Fruit fly (Drosophila melanogaster) whole organism, embryonic: ENCODE results near the gene PGRP-LA.

Source experiments
- CG12236 ChIP-seq: fragments of 200-800 bp; sonication (Bioruptor generic); optimal IDR thresholded peaks from 2 replicates; lab custom pipeline; 2016; ENCODE audit warnings: missing biosample characterization, missing genetic modification characterization
- CG13287 ChIP-seq: fragments of 200-800 bp; sonication (Bioruptor generic); IDR thresholded peaks from 2 replicates; pipeline ENCODE4 v1.3.6; 2022; ENCODE audit warnings: missing biosample characterization, missing genetic modification characterization; ENCODE audit not compliant: partially characterized antibody
- CG13424 ChIP-seq: fragments of 200-800 bp; sonication (Bioruptor generic); optimal IDR thresholded peaks from 2 replicates; lab custom pipeline; 2019; ENCODE audit warnings: missing biosample characterization, mild to moderate bottlenecking, missing genetic modification characterization, moderate library complexity
- CG17568 ChIP-seq: fragments of 200-800 bp; sonication (Bioruptor generic); optimal IDR thresholded peaks from 2 replicates; lab custom pipeline; 2018; ENCODE audit warnings: missing biosample characterization, mild to moderate bottlenecking, missing genetic modification characterization, moderate library complexity
- CG4360 ChIP-seq: fragments of 200-800 bp; sonication (Bioruptor generic); IDR thresholded peaks from 2 replicates; pipeline ENCODE4 v1.3.6; 2022; ENCODE audit warnings: missing biosample characterization, missing genetic modification characterization
- CG6765 ChIP-seq: fragments of 200-800 bp; sonication (Bioruptor generic); optimal IDR thresholded peaks from 3 replicates; lab custom pipeline; 2017; ENCODE audit warnings: missing biosample characterization, mild to moderate bottlenecking, missing genetic modification characterization
- CG9876 ChIP-seq: fragments of 200-800 bp; sonication (Bioruptor generic); optimal IDR thresholded peaks from 2 replicates; lab custom pipeline; 2016; ENCODE audit warnings: missing biosample characterization, missing genetic modification characterization
- HLHmδ ChIP-seq: fragments of 200-800 bp; sonication (Bioruptor generic); optimal IDR thresholded peaks from 2 replicates; lab custom pipeline; 2018; ENCODE audit warnings: missing biosample characterization, mild to moderate bottlenecking, missing genetic modification characterization, moderate library complexity
- aop ChIP-seq: fragments of 200-800 bp; sonication (Bioruptor generic); IDR thresholded peaks from 2 replicates; pipeline ENCODE4 v1.3.6; 2022; ENCODE audit warnings: missing biosample characterization, missing genetic modification characterization
- bsh ChIP-seq, 2 experiments: fragments of 200-800 bp; sonication (Bioruptor generic); optimal IDR thresholded peaks; 2 replicates each; lab custom pipeline; 2017 to 2018; ENCODE audit warnings: mild to moderate bottlenecking in 2 of 2, missing biosample characterization in 2 of 2, missing genetic modification characterization in 2 of 2, moderate library complexity in 1 of 2
- crol ChIP-seq: fragments of 200-800 bp; sonication (Bioruptor generic); IDR thresholded peaks from 2 replicates; pipeline ENCODE4 v1.3.6; 2022; ENCODE audit warnings: missing biosample characterization, missing genetic modification characterization
- sd ChIP-seq: fragments of 200-800 bp; sonication (Bioruptor generic); optimal IDR thresholded peaks from 3 replicates; lab custom pipeline; 2018; ENCODE audit warnings: missing biosample characterization, mild to moderate bottlenecking, missing genetic modification characterization, moderate library complexity

DNA sequence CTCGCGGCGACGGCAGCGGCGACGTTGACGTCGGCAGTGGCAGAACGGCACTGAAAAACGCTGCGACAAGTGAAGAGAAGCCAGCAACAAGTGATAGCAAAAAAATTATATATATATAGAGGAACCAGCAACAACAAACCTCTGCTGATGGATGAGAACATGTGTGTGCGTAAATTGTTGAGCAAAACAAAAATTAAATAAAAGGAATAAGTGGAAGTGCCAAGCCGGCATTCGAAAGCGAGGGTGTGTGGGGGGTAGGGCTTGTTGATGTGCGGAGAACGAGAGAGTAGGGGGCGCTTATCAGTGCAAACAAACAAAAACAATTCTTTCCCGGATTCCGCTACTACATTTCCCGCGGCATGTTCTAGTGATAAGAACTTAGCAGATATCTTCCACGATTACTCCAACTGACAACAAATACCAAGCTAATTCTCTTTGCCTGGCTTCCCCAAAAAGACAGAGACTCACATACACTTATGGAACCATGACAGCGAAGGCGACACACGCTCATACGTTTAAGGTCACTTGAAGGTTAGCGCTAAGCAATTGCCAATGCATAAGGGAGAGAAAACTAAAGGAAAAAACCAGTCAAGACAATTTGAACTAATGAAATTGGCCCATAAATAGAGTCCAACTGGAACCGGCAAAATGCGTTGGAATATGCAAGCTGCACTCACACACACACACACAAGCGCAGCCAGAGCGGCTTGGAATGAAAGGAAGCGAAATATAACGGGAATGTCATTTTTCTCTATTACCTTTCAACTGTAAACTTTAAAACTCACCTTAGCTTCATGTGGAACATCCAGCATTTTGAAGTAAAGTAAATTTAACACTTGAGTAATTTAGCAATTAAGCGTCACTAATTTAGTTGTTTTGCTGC is 23.9 kb downstream of the PGRP-LA start:
- TF ChIP-seq CG17568 (GFP tag; lab: Kevin White, UChicago) (no peak), CG12236 (GFP tag; lab: Kevin White, UChicago) (no peak), HLHmδ (GFP tag; lab: Kevin White, UChicago) (no peak), crol (peak; percentile 93), bsh (GFP tag; optimal IDR thresholded peaks at IDR 0.05; lab: Kevin White, UChicago) (peak in 1 of 2 experiments; percentile 45), CG13287 (GFP tag; lab: Robert Waterston, UW) (no peak), CG4360 (GFP tag; lab: Robert Waterston, UW) (no peak), CG6765 (GFP tag; lab: Kevin White, UChicago) (no peak), aop (GFP tag; lab: Robert Waterston, UW) (no peak), sd (tag; lab: Kevin White, UChicago) (peak; percentile 87), CG13424 (tag; lab: Kevin White, UChicago) (no peak), CG9876 (GFP tag; lab: Kevin White, UChicago) (no peak)
